Fruit fly (Drosophila melanogaster): ENCODE data around the gene Son.

DNA sequence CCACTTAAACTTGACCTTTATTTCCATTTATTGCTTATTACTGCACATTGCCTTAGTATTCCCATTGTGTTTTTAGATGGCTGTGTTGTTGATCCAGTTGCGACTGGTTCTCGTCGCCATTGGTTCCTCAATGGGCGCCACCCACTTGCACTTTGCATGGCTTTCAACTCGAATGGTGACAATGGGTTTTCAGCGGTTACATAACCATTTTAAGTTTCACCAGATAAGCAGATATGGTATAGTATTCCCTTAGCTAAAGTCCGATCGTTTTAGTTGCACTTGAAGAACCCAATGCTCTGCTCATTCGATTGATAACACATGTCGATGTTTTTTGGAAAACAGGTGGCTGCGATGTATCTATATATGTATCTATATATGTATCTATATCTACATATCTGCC, 24.1 kb downstream of the Son start:
- TF ChIP-seq Snoo (tag; optimal IDR thresholded peaks at IDR 0.05) (no peak), CG12605 (GFP tag; IDR thresholded peaks at IDR 0.05) (no peak), CG10348 (GFP tag; IDR thresholded peaks at IDR 0.05) (no peak), gl (tag; optimal IDR thresholded peaks at IDR 0.05) (no peak), CG32121 (GFP tag; IDR thresholded peaks at IDR 0.05) (no peak), Pif1A (GFP tag; optimal IDR thresholded peaks at IDR 0.05) (no peak), Pif1B (GFP tag; optimal IDR thresholded peaks at IDR 0.05) (no peak)
